Worm (Caenorhabditis elegans) whole organism, mixed stage, embryonic: ENCODE data around the gene unc-43.

ENCODE experiments used
- ceh-83 ChIP-seq: fragments of 200-800 bp; sonication (Bioruptor generic); optimal IDR thresholded peaks from 2 replicates; lab custom pipeline; 2018; ENCODE audit warnings: mild to moderate bottlenecking, missing genetic modification characterization, missing compliant biosample characterization
- cnd-1 ChIP-seq: fragments of 200-800 bp; sonication (Bioruptor generic); optimal IDR thresholded peaks from 2 replicates; lab custom pipeline; 2018; ENCODE audit warnings: mild to moderate bottlenecking, missing genetic modification characterization, missing compliant biosample characterization
- elt-3 ChIP-seq: fragments of 150-350 bp; optimal IDR thresholded peaks from 2 replicates; lab custom pipeline; 2014; ENCODE audit warnings: missing biosample characterization, missing genetic modification characterization
- flh-1 ChIP-seq: fragments of 200-800 bp; sonication (Bioruptor generic); optimal IDR thresholded peaks from 2 replicates; lab custom pipeline; 2018; ENCODE audit warnings: mild to moderate bottlenecking, missing genetic modification characterization, moderate library complexity, missing compliant biosample characterization
- mep-1 ChIP-seq: fragments of 150-350 bp; optimal IDR thresholded peaks from 2 replicates; lab custom pipeline; 2017; ENCODE audit warnings: missing biosample characterization, missing genetic modification reagents, missing genetic modification characterization, inconsistent platforms
- pha-4 ChIP-seq: fragments of 150-350 bp; optimal IDR thresholded peaks from 2 replicates; lab custom pipeline; 2018; ENCODE audit warnings: missing biosample characterization, missing genetic modification reagents, missing genetic modification characterization
- snpc-4 ChIP-seq: fragments of 150-350 bp; optimal IDR thresholded peaks from 2 replicates; lab custom pipeline; 2014; ENCODE audit warnings: missing biosample characterization, missing genetic modification characterization
- unc-39 ChIP-seq: fragments of 150-350 bp; optimal IDR thresholded peaks from 2 replicates; lab custom pipeline; 2014; ENCODE audit warnings: missing biosample characterization, missing genetic modification characterization
- unc-62 ChIP-seq: fragments of 150-350 bp; optimal IDR thresholded peaks from 2 replicates; lab custom pipeline; 2014; ENCODE audit warnings: missing biosample characterization, missing genetic modification reagents, missing genetic modification characterization
- ztf-11 ChIP-seq: fragments of 150-350 bp; optimal IDR thresholded peaks from 2 replicates; lab custom pipeline; 2014; ENCODE audit warnings: missing biosample characterization, missing genetic modification characterization

DNA sequence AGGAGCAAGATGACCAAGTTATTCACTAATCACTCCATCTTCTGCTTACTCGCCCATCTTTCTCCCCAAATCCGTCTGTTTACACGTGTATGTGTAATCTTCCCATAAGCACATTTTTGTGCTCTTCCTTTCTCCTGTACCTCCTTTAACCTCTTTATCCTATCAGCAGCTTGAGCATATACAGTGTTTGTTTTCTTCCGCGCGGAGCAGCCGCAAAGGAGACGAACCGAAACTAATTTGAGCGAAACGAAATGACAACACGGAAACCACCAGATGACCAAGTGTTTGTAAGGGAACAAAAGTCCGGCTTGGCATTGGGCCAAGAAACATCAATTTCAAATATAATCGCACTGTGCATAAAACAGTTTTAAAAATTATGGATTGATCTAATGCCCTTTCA, 45.6 kb downstream of the unc-43 start:
- no peak for TF ChIP-seq pha-4
- TF ChIP-seq ceh-83 = no peak
- no peak for TF ChIP-seq unc-39
- no peak for TF ChIP-seq unc-62 (GFP tag; lab: Kevin White, UChicago)
- TF ChIP-seq snpc-4 (tag; lab: Kevin White, UChicago) = no peak
- TF ChIP-seq elt-3 (tag; lab: Kevin White, UChicago) = no peak
- no peak for TF ChIP-seq ztf-11 (tag; lab: Kevin White, UChicago)
- no peak for TF ChIP-seq mep-1 (tag; lab: Kevin White, UChicago)
- no peak for TF ChIP-seq flh-1 (GFP tag; lab: Kevin White, UChicago)
- no peak for TF ChIP-seq cnd-1
